Worm (Caenorhabditis elegans) whole organism, L4 larva: Measurements from ENCODE around the gene ZK1307.7.

Source experiments
- D1046.2 ChIP-seq: fragments of 200-800 bp; sonication (Bioruptor generic); IDR thresholded peaks from 2 replicates; pipeline ENCODE4 v1.3.6; 2022; ENCODE audit warnings: missing genetic modification characterization, missing compliant biosample characterization
- F44E2.7 ChIP-seq: fragments of 200-800 bp; sonication (Bioruptor generic); IDR thresholded peaks from 2 replicates; pipeline ENCODE4 v2.1.2; 2022; ENCODE audit warnings: missing genetic modification characterization, missing compliant biosample characterization
- F49E8.2 ChIP-seq: sonication (generic microtip); optimal IDR thresholded peaks from 2 replicates; lab custom pipeline; 2016; ENCODE audit warnings: missing compliant biosample characterization, mild to moderate bottlenecking, missing genetic modification characterization, borderline replicate concordance
- R02D3.7 ChIP-seq: fragments of 150-350 bp; sonication (generic microtip); optimal IDR thresholded peaks from 3 replicates; lab custom pipeline; 2014; ENCODE audit warnings: missing biosample characterization, missing genetic modification characterization
- Y105C5A.15 ChIP-seq: fragments of 200-800 bp; sonication (Bioruptor generic); IDR thresholded peaks from 2 replicates; pipeline ENCODE4 v1.3.6; 2022; ENCODE audit warnings: missing genetic modification characterization, missing compliant biosample characterization
- Y48G9A.11 ChIP-seq: fragments of 200-800 bp; sonication (Bioruptor generic); IDR thresholded peaks from 2 replicates; pipeline ENCODE4 v1.3.6; 2022; ENCODE audit warnings: missing genetic modification reagents, missing genetic modification characterization, missing compliant biosample characterization
- Y75B8A.6 ChIP-seq: fragments of 200-800 bp; sonication (Bioruptor generic); IDR thresholded peaks from 2 replicates; pipeline ENCODE4 v1.3.6; 2022; ENCODE audit warnings: missing genetic modification reagents, missing genetic modification characterization, missing compliant biosample characterization
- ZK546.5 ChIP-seq, 2 experiments: sonication (generic microtip); optimal IDR thresholded peaks; 2 replicates each; lab custom pipeline; 2017; ENCODE audit warnings: missing biosample characterization in 2 of 2, missing genetic modification characterization in 2 of 2
- ama-1 ChIP-seq: fragments of 150-350 bp; optimal IDR thresholded peaks from 2 replicates; lab custom pipeline; 2014; ENCODE audit warnings: inconsistent platforms, mixed read lengths
- attf-4 ChIP-seq: sonication (generic microtip); optimal IDR thresholded peaks from 3 replicates; lab custom pipeline; 2017; ENCODE audit warnings: missing biosample characterization, missing genetic modification characterization
- ceh-44 ChIP-seq: fragments of 200-800 bp; sonication (Bioruptor generic); IDR thresholded peaks from 2 replicates; pipeline ENCODE4 v1.3.6; 2022; ENCODE audit warnings: missing genetic modification reagents, missing genetic modification characterization, missing compliant biosample characterization
- ceh-62 ChIP-seq: sonication (generic microtip); optimal IDR thresholded peaks from 2 replicates; lab custom pipeline; 2017; ENCODE audit warnings: missing biosample characterization, missing genetic modification characterization
- ceh-82 ChIP-seq: sonication (generic microtip); optimal IDR thresholded peaks from 2 replicates; lab custom pipeline; 2017; ENCODE audit warnings: missing biosample characterization, missing genetic modification characterization
- cey-2 ChIP-seq: sonication (generic microtip); optimal IDR thresholded peaks from 3 replicates; lab custom pipeline; 2017; ENCODE audit warnings: missing genetic modification characterization, mild to moderate bottlenecking, missing compliant biosample characterization, antibody characterized with exemption, borderline replicate concordance; ENCODE audit not compliant: insufficient read depth
- daf-16 ChIP-seq, 3 experiments: sonication (generic microtip); optimal IDR thresholded peaks; 2 replicates each; lab custom pipeline; 2016 to 2017; ENCODE audit warnings: missing genetic modification characterization in 3 of 3, missing genetic modification reagents in 3 of 3, mild to moderate bottlenecking in 2 of 3, missing compliant biosample characterization in 2 of 3, missing biosample characterization in 1 of 3, moderate library complexity in 1 of 3
- daf-19 ChIP-seq: fragments of 200-800 bp; sonication (Bioruptor generic); conservative IDR thresholded peaks from 2 replicates; pipeline ENCODE4 v1.3.6; 2022; ENCODE audit warnings: missing genetic modification characterization, missing compliant biosample characterization
- daf-8 ChIP-seq: fragments of 200-800 bp; sonication (Bioruptor generic); IDR thresholded peaks from 2 replicates; pipeline ENCODE4 v1.3.6; 2022; ENCODE audit warnings: missing genetic modification characterization, missing compliant biosample characterization
- dmd-6 ChIP-seq: fragments of 200-800 bp; sonication (Bioruptor generic); IDR thresholded peaks from 2 replicates; pipeline ENCODE4 v1.3.6; 2022; ENCODE audit warnings: missing genetic modification reagents, missing genetic modification characterization, missing compliant biosample characterization
- dpl-1 ChIP-seq: fragments of 150-350 bp; optimal IDR thresholded peaks from 2 replicates; lab custom pipeline; 2014; ENCODE audit warnings: missing biosample characterization, missing genetic modification reagents, missing genetic modification characterization
- fkh-10 ChIP-seq: fragments of 150-350 bp; optimal IDR thresholded peaks from 2 replicates; lab custom pipeline; 2014; ENCODE audit warnings: missing biosample characterization, missing genetic modification reagents, missing genetic modification characterization
- hlh-30 ChIP-seq: sonication (generic microtip); optimal IDR thresholded peaks from 2 replicates; lab custom pipeline; 2017; ENCODE audit warnings: antibody characterized with exemption, mild to moderate bottlenecking, missing genetic modification characterization, missing compliant biosample characterization; ENCODE audit not compliant: insufficient read depth
- lin-15B ChIP-seq: fragments of 150-350 bp; sonication (generic microtip); optimal IDR thresholded peaks from 3 replicates; lab custom pipeline; 2014; ENCODE audit warnings: missing biosample characterization, missing genetic modification characterization
- lin-38 ChIP-seq: fragments of 200-800 bp; sonication (Bioruptor generic); IDR thresholded peaks from 2 replicates; pipeline ENCODE4 v1.3.6; 2022; ENCODE audit warnings: missing genetic modification reagents, missing genetic modification characterization, missing compliant biosample characterization
- lsy-2 ChIP-seq, 2 experiments: fragments of 150-350 bp in 1 of 2; sonication (generic microtip) in 1 of 2; optimal IDR thresholded peaks; 2 replicates each; lab custom pipeline; 2014 to 2017; ENCODE audit warnings: missing biosample characterization in 2 of 2, missing genetic modification characterization in 2 of 2
- mep-1 ChIP-seq: fragments of 150-350 bp; sonication (generic microtip); optimal IDR thresholded peaks from 3 replicates; lab custom pipeline; 2014; ENCODE audit warnings: missing biosample characterization, missing genetic modification characterization
- mes-2 ChIP-seq: sonication (generic microtip); optimal IDR thresholded peaks from 2 replicates; lab custom pipeline; 2016; ENCODE audit warnings: missing genotype, mild to moderate bottlenecking, missing genetic modification characterization, missing compliant biosample characterization; ENCODE audit not compliant: poor library complexity, severe bottlenecking
- mxl-3 ChIP-seq: fragments of 200-800 bp; sonication (Bioruptor generic); optimal IDR thresholded peaks from 2 replicates; lab custom pipeline; 2018; ENCODE audit warnings: mild to moderate bottlenecking, missing genetic modification characterization, missing compliant biosample characterization
- nhr-11 ChIP-seq: fragments of 150-350 bp; optimal IDR thresholded peaks from 2 replicates; lab custom pipeline; 2014; ENCODE audit warnings: missing biosample characterization, missing genetic modification characterization
- nhr-111 ChIP-seq: fragments of 200-800 bp; sonication (Bioruptor generic); optimal IDR thresholded peaks from 2 replicates; lab custom pipeline; 2018; ENCODE audit warnings: mild to moderate bottlenecking, missing genetic modification characterization, missing compliant biosample characterization
- nhr-25 ChIP-seq: sonication (generic microtip); optimal IDR thresholded peaks from 2 replicates; lab custom pipeline; 2017; ENCODE audit warnings: missing genetic modification characterization, mild to moderate bottlenecking, missing compliant biosample characterization, antibody characterized with exemption, moderate library complexity, borderline replicate concordance; ENCODE audit not compliant: insufficient read depth
- php-3 ChIP-seq: fragments of 200-800 bp; sonication (Bioruptor generic); IDR thresholded peaks from 2 replicates; pipeline ENCODE4 v1.3.6; 2022; ENCODE audit warnings: missing genetic modification reagents, missing genetic modification characterization, missing compliant biosample characterization
- pqm-1 ChIP-seq: sonication (generic microtip); optimal IDR thresholded peaks from 2 replicates; lab custom pipeline; 2017; ENCODE audit warnings: missing biosample characterization, missing genetic modification characterization
- snpc-4 ChIP-seq: fragments of 150-350 bp; optimal IDR thresholded peaks from 2 replicates; lab custom pipeline; 2014; ENCODE audit warnings: missing biosample characterization, missing genetic modification characterization
- unc-39 ChIP-seq: sonication (generic microtip); optimal IDR thresholded peaks from 2 replicates; lab custom pipeline; 2017; ENCODE audit warnings: missing biosample characterization, missing genetic modification characterization
- unc-62 ChIP-seq, 3 experiments: fragments of 150-350 bp in 1 of 3; sonication (generic microtip); optimal IDR thresholded peaks in 2 of 3; peaks in 1 of 3; 1 replicate in 1 of 3; 2 replicates in 2 of 3; lab custom pipeline; 2014 to 2017; ENCODE audit warnings: missing biosample characterization in 3 of 3, missing genetic modification characterization in 3 of 3, missing genetic modification reagents in 3 of 3, missing genotype in 1 of 3
- zfp-2 ChIP-seq: sonication (generic microtip); optimal IDR thresholded peaks from 2 replicates; lab custom pipeline; 2016; ENCODE audit warnings: mild to moderate bottlenecking, missing genetic modification characterization, missing compliant biosample characterization
- ztf-7 ChIP-seq: fragments of 150-350 bp; optimal IDR thresholded peaks from 2 replicates; lab custom pipeline; 2014; ENCODE audit warnings: missing biosample characterization, missing genetic modification characterization

Gene ZK1307.7

ce11 chrII:9621913-9622348, 14.5 kb upstream of the ZK1307.7 start (continued):
- no peak for TF ChIP-seq nhr-25 (tag; lab: Kevin White, UChicago)

DNA sequence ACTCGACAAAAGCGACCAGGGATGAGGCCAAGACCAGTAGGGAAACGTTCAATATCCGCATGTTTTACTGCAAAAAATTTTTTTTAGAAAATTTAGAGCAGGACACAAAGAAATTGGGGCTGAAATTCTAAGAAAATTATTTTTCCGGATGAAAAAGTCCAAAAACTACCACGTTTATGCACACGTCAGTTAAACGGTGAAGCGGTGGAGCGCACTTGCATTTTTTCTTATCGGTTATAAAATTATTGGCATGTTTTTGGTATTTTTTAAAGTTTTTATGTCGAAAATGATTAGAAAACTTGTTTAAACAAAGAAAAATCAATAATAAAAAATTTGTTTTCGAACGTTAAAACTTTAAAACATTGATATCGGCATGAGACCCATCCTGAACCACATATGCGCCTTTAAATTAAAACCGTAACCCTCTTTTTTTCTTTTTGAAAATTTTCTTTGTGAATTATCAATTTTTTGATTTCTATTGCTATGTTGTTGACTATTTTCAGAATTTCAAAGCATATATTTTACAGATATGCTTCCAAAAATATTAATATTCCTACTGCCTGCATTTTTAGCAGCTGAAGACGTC, 12.2 kb upstream of the ZK1307.7 start, which contains the start of the genes dnj-20 and ZK1307.8:
TSS of gene dnj-20 (minus strand) at position 67 of the 586 bp plus-strand sequence.
TSS of gene ZK1307.8 (plus strand) at position 504 of the 586 bp plus-strand sequence.
- TF ChIP-seq daf-16 (GFP tag; optimal IDR thresholded peaks at IDR 0.05; lab: Kevin White, UChicago) (no peak), daf-16 (tag; optimal IDR thresholded peaks at IDR 0.05; lab: Kevin White, UChicago) (peak; percentile 63), Y105C5A.15 (no peak), ama-1 (lab: Kevin White, UChicago) (no peak), Y48G9A.11 (no peak), ceh-44 (GFP tag; lab: Robert Waterston, UW) (no peak), ceh-82 (tag; lab: Kevin White, UChicago) (no peak), dpl-1 (GFP tag; lab: Kevin White, UChicago) (peak; percentile 22), snpc-4 (no peak), lin-38 (GFP tag; lab: Robert Waterston, UW) (peak; percentile 73), pqm-1 (tag; lab: Kevin White, UChicago) (peak; percentile 25), ceh-62 (tag; lab: Kevin White, UChicago) (no peak), D1046.2 (GFP tag; lab: Robert Waterston, UW) (no peak), php-3 (GFP tag; lab: Robert Waterston, UW) (no peak), dmd-6 (GFP tag; lab: Robert Waterston, UW) (no peak), daf-8 (no peak), attf-4 (tag; lab: Kevin White, UChicago) (no peak), mxl-3 (peak; percentile 5), mep-1 (peak; percentile 24), lsy-2 (tag; optimal IDR thresholded peaks at IDR 0.05; lab: Kevin White, UChicago) (peak in 1 of 2 experiments; percentile 56), hlh-30 (peak; percentile 1), unc-39 (tag; lab: Kevin White, UChicago) (no peak), ZK546.5 (tag; optimal IDR thresholded peaks at IDR 0.05; lab: Kevin White, UChicago) (no peak), R02D3.7 (tag; lab: Kevin White, UChicago) (no peak), cey-2 (tag; lab: Kevin White, UChicago) (no peak), ztf-7 (tag; lab: Kevin White, UChicago) (no peak), nhr-111 (GFP tag; lab: Kevin White, UChicago) (no peak), lin-15B (tag; lab: Kevin White, UChicago) (no peak), mes-2 (peak; percentile 40), F49E8.2 (tag; lab: Kevin White, UChicago) (no peak), nhr-11 (tag; lab: Kevin White, UChicago) (peak; percentile 23), F44E2.7 (GFP tag; lab: Robert Waterston, UW) (no peak), Y75B8A.6 (GFP tag; lab: Robert Waterston, UW) (no peak), daf-19 (GFP tag; lab: Robert Waterston, UW) (no peak)

ce11 chrII:9625930-9626329, 10.5 kb upstream of the ZK1307.7 start:
- TF ChIP-seq fkh-10 (GFP tag; lab: Kevin White, UChicago) (no peak), R02D3.7 (tag; lab: Kevin White, UChicago) (no peak), unc-62 (GFP tag; optimal IDR thresholded peaks at IDR 0.05 in 1 of 2; lab: Kevin White, UChicago) (peak in 1 of 2 experiments; percentile 94), unc-62 (tag; optimal IDR thresholded peaks at IDR 0.05; lab: Kevin White, UChicago) (no peak), zfp-2 (no peak)
